Fruit fly (Drosophila melanogaster): ENCODE data around the gene CG5783.

Gene CG5783

dm6 chr2L:18141471-18142345, 14.1 kb upstream of the CG5783 start (continued):
- peak; percentile 62 for TF ChIP-seq CG10209 (GFP tag; optimal IDR thresholded peaks at IDR 0.05)
- TF ChIP-seq Hmr (GFP tag; optimal IDR thresholded peaks at IDR 0.05): peak; percentile 62
- TF ChIP-seq Atf6 (GFP tag; IDR thresholded peaks at IDR 0.05): peak; percentile 57
- TF ChIP-seq CG6175 (GFP tag; IDR thresholded peaks at IDR 0.05): peak; percentile 70; the same call in 2 of the 3 replicates
- TF ChIP-seq lilli (GFP tag; optimal IDR thresholded peaks at IDR 0.05): peak; percentile 72
- peak; percentile 21; the same call in 1 of the 3 replicates for TF ChIP-seq Dbx (GFP tag; IDR thresholded peaks at IDR 0.05)
- peak; percentile 73 for TF ChIP-seq ci (GFP tag; IDR thresholded peaks at IDR 0.05)
- TF ChIP-seq Drgx (GFP tag; IDR thresholded peaks at IDR 0.05): peak; percentile 75
- TF ChIP-seq sd (tag; optimal IDR thresholded peaks at IDR 0.05): peak; percentile 5
- peak; percentile 19 for TF ChIP-seq CG15011 (GFP tag; optimal IDR thresholded peaks at IDR 0.05)
- peak; percentile 36 for TF ChIP-seq CG3407 (GFP tag; optimal IDR thresholded peaks at IDR 0.05)
- TF ChIP-seq Hey (tag; optimal IDR thresholded peaks at IDR 0.05): peak; percentile 9
- peak; percentile 49 for TF ChIP-seq caup (GFP tag; optimal IDR thresholded peaks at IDR 0.05; ENCODE audit: severe bottlenecking)
- TF ChIP-seq Hand (GFP tag; optimal IDR thresholded peaks at IDR 0.05): peak; percentile 26
- peak; percentile 50 for TF ChIP-seq ewg (GFP tag; optimal IDR thresholded peaks at IDR 0.05)
- peak; percentile 43 for TF ChIP-seq CG13296 (GFP tag; optimal IDR thresholded peaks at IDR 0.05)
- TF ChIP-seq dpn (GFP tag; optimal IDR thresholded peaks at IDR 0.05): peak; percentile 68 to 79
- TF ChIP-seq CG17359 (tag; optimal IDR thresholded peaks at IDR 0.05): peak; percentile 75
- no peak for TF ChIP-seq hbn (GFP tag; IDR thresholded peaks at IDR 0.05; ENCODE audit: partially characterized antibody)
- no peak for TF ChIP-seq CG2199 (GFP tag; IDR thresholded peaks at IDR 0.05)
- TF ChIP-seq maf-S (GFP tag; optimal IDR thresholded peaks at IDR 0.05): peak; percentile 4
- TF ChIP-seq CG12219 (GFP tag; optimal IDR thresholded peaks at IDR 0.05): peak; percentile 42
- TF ChIP-seq odd (GFP tag; optimal IDR thresholded peaks at IDR 0.05): peak; percentile 49
- no peak for TF ChIP-seq YL-1 (GFP tag; optimal IDR thresholded peaks at IDR 0.05)
- no peak for TF ChIP-seq btn (GFP tag; optimal IDR thresholded peaks at IDR 0.05)
- peak; percentile 67 for TF ChIP-seq Bteb2 (GFP tag; optimal IDR thresholded peaks at IDR 0.05)
- no peak for TF ChIP-seq CG8089 (GFP tag; optimal IDR thresholded peaks at IDR 0.05)
- no peak for TF ChIP-seq Tbp (GFP tag; optimal IDR thresholded peaks at IDR 0.05)
- peak; percentile 40 for TF ChIP-seq ems (GFP tag; optimal IDR thresholded peaks at IDR 0.05)
- no peak for TF ChIP-seq trem (tag; optimal IDR thresholded peaks at IDR 0.05)
- TF ChIP-seq CG17361 (GFP tag; IDR thresholded peaks at IDR 0.05): peak; percentile 83
- no peak for TF ChIP-seq corto (GFP tag; optimal IDR thresholded peaks at IDR 0.05)
- peak; percentile 33; the same call in 1 of the 2 replicates for TF ChIP-seq H2.0 (GFP tag; IDR thresholded peaks at IDR 0.05)
- peak in 1 of 2 experiments; percentile 4 for TF ChIP-seq Dfd (GFP tag; optimal IDR thresholded peaks at IDR 0.05)
- TF ChIP-seq CG4282 (GFP tag; optimal IDR thresholded peaks at IDR 0.05): no peak
- TF ChIP-seq Sox100B (GFP tag; optimal IDR thresholded peaks at IDR 0.05): peak; percentile 78
- no peak for TF ChIP-seq fd102C (GFP tag; optimal IDR thresholded peaks at IDR 0.05)
- TF ChIP-seq CG9609 (GFP tag; optimal IDR thresholded peaks at IDR 0.05): no peak
- no peak for TF ChIP-seq shn (GFP tag; optimal IDR thresholded peaks at IDR 0.05)
- TF ChIP-seq CG11696 (GFP tag; IDR thresholded peaks at IDR 0.05): no peak
- TF ChIP-seq CTCF (GFP tag; optimal IDR thresholded peaks at IDR 0.05): no peak
- no peak for TF ChIP-seq Elba2 (GFP tag; optimal IDR thresholded peaks at IDR 0.05)
- TF ChIP-seq Fer1 (GFP tag; optimal IDR thresholded peaks at IDR 0.05): peak; percentile 70
- no peak for TF ChIP-seq Fer2 (tag; optimal IDR thresholded peaks at IDR 0.05)
- TF ChIP-seq wdn (GFP tag; IDR thresholded peaks at IDR 0.05): 0 out of 2 replicates have a peak, but pooled peaks have one; percentile 8
- TF ChIP-seq CG10274 (GFP tag; optimal IDR thresholded peaks at IDR 0.05): no peak
- TF ChIP-seq zen (tag; optimal IDR thresholded peaks at IDR 0.05): peak; percentile 32
- no peak for TF ChIP-seq wek (GFP tag; optimal IDR thresholded peaks at IDR 0.05)
- no peak for TF ChIP-seq CG3838 (GFP tag; optimal IDR thresholded peaks at IDR 0.05)

All from whole organism, embryonic.